Worm (Caenorhabditis elegans): ENCODE measurements around the gene sgnh-1.
A peak's percentile ranks its signal among the peaks of the same experiment; 100 is the strongest.

- TF ChIP-seq med-1 (GFP tag; optimal IDR thresholded peaks at IDR 0.05; ENCODE audit: insufficient read depth) (no peak), tab-1 (GFP tag; IDR thresholded peaks at IDR 0.05) (no peak), T22C8.4 (GFP tag; IDR thresholded peaks at IDR 0.05) (peak; percentile 67), flt-1 (GFP tag; IDR thresholded peaks at IDR 0.05) (no peak), klf-2 (GFP tag; conservative IDR thresholded peaks at IDR 0.05) (no peak), ztf-23 (GFP tag; IDR thresholded peaks at IDR 0.05) (no peak)
Measured at ce11 chrIV:4905645-4906135, 16.0 kb downstream of the sgnh-1 start, which contains the start of gene T08B6.4.
